Worm (Caenorhabditis elegans) whole organism, L1 larva: ENCODE results near the gene M04C3.2.

Experiments
- fos-1 ChIP-seq: fragments of 150-350 bp; optimal IDR thresholded peaks from 2 replicates; lab custom pipeline; 2014; ENCODE audit warnings: missing biosample characterization, missing genetic modification characterization
- hlh-17 ChIP-seq: fragments of 200-800 bp; sonication (Bioruptor generic); optimal IDR thresholded peaks from 2 replicates; lab custom pipeline; 2018; ENCODE audit warnings: missing genetic modification characterization, mild to moderate bottlenecking, missing compliant biosample characterization, moderate library complexity, borderline replicate concordance
- lsy-2 ChIP-seq, 2 experiments: fragments of 150-350 bp; optimal IDR thresholded peaks; 2 replicates each; lab custom pipeline; 2014; ENCODE audit warnings: missing biosample characterization in 2 of 2, missing genetic modification characterization in 2 of 2
- nhr-90 ChIP-seq: sonication (generic microtip); optimal IDR thresholded peaks from 2 replicates; lab custom pipeline; 2016; ENCODE audit warnings: mild to moderate bottlenecking, missing genetic modification characterization, missing compliant biosample characterization; ENCODE audit not compliant: poor library complexity
- skn-1 ChIP-seq: fragments of 150-350 bp; optimal IDR thresholded peaks from 2 replicates; lab custom pipeline; 2014; ENCODE audit warnings: missing biosample characterization, missing genetic modification characterization

- TF ChIP-seq nhr-90 (tag; lab: Kevin White, UChicago) (no peak), skn-1 (tag; lab: Kevin White, UChicago) (no peak), fos-1 (tag; lab: Kevin White, UChicago) (no peak), lsy-2 (tag; optimal IDR thresholded peaks at IDR 0.05; lab: Kevin White, UChicago) (no peak), hlh-17 (GFP tag; lab: Kevin White, UChicago) (no peak)
Measured at ce11 chrV:19443599-19443998, 5.1 kb downstream of the M04C3.2 start.
